Worm (Caenorhabditis elegans) whole organism, L4/young adult: ENCODE results near the gene F56D1.1.

Source experiments
- W03F9.2 ChIP-seq: fragments of 150-350 bp; optimal IDR thresholded peaks from 2 replicates; lab custom pipeline; 2014; ENCODE audit warnings: missing biosample characterization, missing genetic modification characterization
- him-1 ChIP-seq: sonication (generic microtip); optimal IDR thresholded peaks from 2 replicates; lab custom pipeline; 2016; ENCODE audit warnings: missing genotype, missing genetic modification reagents, missing genetic modification characterization, missing compliant biosample characterization

DNA sequence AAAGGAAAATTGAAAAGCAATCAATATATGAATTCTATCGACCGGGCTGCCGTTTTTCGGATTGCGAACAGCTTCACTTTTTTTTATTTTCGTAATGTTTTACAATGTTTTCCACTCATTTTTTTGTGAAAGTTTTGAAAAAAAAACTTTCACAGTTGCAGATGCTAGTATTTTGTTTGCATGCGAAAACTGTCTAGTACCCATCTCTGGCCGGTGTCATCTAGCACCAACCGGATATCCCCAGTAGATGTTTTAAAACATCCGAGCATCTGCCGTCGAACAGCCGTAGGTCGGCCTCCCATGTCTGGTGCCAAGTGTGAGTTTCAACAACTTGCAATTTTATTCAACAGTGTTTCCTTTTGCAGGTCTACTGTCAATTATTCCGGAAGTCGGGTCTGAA lies 43.0 kb downstream of the F56D1.1 start, which contains the start of gene ZK177.12:
- no peak for TF ChIP-seq him-1 (tag; lab: Kevin White, UChicago)
- no peak for TF ChIP-seq W03F9.2 (tag; lab: Kevin White, UChicago)
